Worm (Caenorhabditis elegans): Measurements from ENCODE around the gene srt-33.
A peak's percentile ranks its signal among the peaks of the same experiment; 100 is the strongest.

srt-33 gene

DNA sequence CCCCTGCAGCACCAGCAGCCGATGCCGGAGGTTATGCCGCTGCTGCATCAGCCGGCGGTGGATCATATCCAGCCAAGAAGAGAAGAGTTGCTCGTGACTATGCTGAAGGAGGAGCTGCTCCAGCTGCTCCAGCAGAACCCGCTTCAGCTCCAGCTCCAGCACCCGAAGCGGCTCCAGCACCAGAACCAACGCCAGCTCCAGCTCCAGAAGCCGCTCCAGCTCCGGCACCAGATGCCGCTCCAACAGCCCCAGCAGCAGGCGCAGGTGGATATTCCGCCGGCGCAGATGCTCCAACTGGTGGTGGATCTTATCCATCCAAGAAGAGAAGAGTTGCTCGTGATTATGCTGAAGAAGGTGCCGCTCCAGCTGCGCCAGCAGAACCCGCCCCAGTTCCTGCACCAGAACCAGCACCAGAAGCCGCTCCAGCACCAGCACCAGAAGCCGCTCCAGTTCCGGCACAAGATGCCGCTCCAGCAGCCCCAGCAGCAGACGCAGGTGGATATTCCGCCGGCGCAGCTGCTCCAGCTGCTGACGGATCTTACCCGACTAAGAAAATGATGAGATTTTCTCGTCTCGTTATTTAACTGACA lies 41.1 kb upstream of the srt-33 start:
- TF ChIP-seq dmd-8 (GFP tag; IDR thresholded peaks at IDR 0.05): 0 out of 2 replicates have a peak, but pooled peaks have one; percentile 33
- 0 out of 2 replicates have a peak, but pooled peaks have one; percentile 55 for TF ChIP-seq lim-7 (GFP tag; IDR thresholded peaks at IDR 0.05)
- TF ChIP-seq pha-4 (GFP tag; IDR thresholded peaks at IDR 0.05): peak; percentile 33; the same call in 1 of the 2 replicates
- no peak for TF ChIP-seq pha-4 (tag; optimal IDR thresholded peaks at IDR 0.05)
- no peak for TF ChIP-seq lin-29 (GFP tag; IDR thresholded peaks at IDR 0.05)
- no peak for TF ChIP-seq hlh-11 (tag; optimal IDR thresholded peaks at IDR 0.05)
- no peak for TF ChIP-seq nhr-111 (GFP tag; optimal IDR thresholded peaks at IDR 0.05)
- TF ChIP-seq set-16 (GFP tag; IDR thresholded peaks at IDR 0.05): peak; percentile 99
- peak; percentile 24; the same call in 1 of the 2 replicates for TF ChIP-seq dmd-9 (GFP tag; IDR thresholded peaks at IDR 0.05)
- TF ChIP-seq snpc-4 (tag; optimal IDR thresholded peaks at IDR 0.05): no peak
- TF ChIP-seq nhr-10 (tag; optimal IDR thresholded peaks at IDR 0.05): no peak

- no peak for TF ChIP-seq nhr-111 (GFP tag; optimal IDR thresholded peaks at IDR 0.05)
- no peak for TF ChIP-seq hlh-11 (tag; optimal IDR thresholded peaks at IDR 0.05)
- no peak for TF ChIP-seq ceh-62 (tag; optimal IDR thresholded peaks at IDR 0.05)
Observed at ce11 chrV:14320246-14320645, 40.6 kb upstream of the srt-33 start, which contains the start of gene F47B8.14. Gene F47B8.14, plus strand, starts transcription at chrV:14320546.

ce11 chrV:14319101-14319781 lies 39.6 kb upstream of the srt-33 start, which contains the start of gene F47B8.13:
Gene F47B8.13, minus strand, starts transcription at chrV:14319731.
- TF ChIP-seq dpl-1 (GFP tag; optimal IDR thresholded peaks at IDR 0.05): no peak
- no peak for TF ChIP-seq hlh-30 (tag; optimal IDR thresholded peaks at IDR 0.05; ENCODE audit: insufficient read depth)
- no peak for TF ChIP-seq ceh-44 (GFP tag; IDR thresholded peaks at IDR 0.05)
- TF ChIP-seq php-3 (GFP tag; IDR thresholded peaks at IDR 0.05): no peak
- no peak for TF ChIP-seq lin-13 (GFP tag; optimal IDR thresholded peaks at IDR 0.05)
- peak; percentile 21 for TF ChIP-seq aha-1 (tag)
- no peak for TF ChIP-seq pqm-1 (tag; optimal IDR thresholded peaks at IDR 0.05)
- TF ChIP-seq set-16 (GFP tag; IDR thresholded peaks at IDR 0.05): peak; percentile 96
- no peak for TF ChIP-seq nhr-41 (GFP tag; IDR thresholded peaks at IDR 0.05)
- no peak for TF ChIP-seq mes-2 (tag; optimal IDR thresholded peaks at IDR 0.05; ENCODE audit: poor library complexity, severe bottlenecking)
- TF ChIP-seq dve-1 (tag; optimal IDR thresholded peaks at IDR 0.05; ENCODE audit: insufficient read depth): no peak
- TF ChIP-seq D1046.2 (GFP tag; IDR thresholded peaks at IDR 0.05): 0 out of 2 replicates have a peak, but pooled peaks have one; percentile 4
- TF ChIP-seq Y5F2A.4 (GFP tag; optimal IDR thresholded peaks at IDR 0.05): no peak
- no peak for TF ChIP-seq ZK337.2 (GFP tag; IDR thresholded peaks at IDR 0.05)
- TF ChIP-seq tra-1 (GFP tag; IDR thresholded peaks at IDR 0.05): no peak

DNA sequence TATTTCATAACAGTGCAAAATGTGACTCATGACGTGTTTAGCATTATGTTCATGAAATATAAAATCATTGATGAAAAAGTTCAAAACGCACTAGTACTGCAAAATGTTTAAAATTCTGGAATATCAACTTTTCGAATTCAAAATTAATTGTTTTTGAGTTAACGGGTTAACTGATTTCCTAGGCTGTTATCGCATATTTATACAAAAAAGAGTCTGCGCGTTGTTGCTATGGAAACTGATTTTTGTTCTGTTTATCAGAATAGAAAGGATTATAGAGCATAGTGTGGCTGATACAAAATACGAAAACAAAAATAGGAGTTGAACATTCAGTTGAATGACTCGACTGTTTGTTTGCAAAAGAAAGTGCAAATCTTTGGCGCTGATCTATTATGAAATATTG lies 37.9 kb upstream of the srt-33 start:
- peak; percentile 29 for TF ChIP-seq nhr-11 (tag; optimal IDR thresholded peaks at IDR 0.05)
- TF ChIP-seq arid-1 (GFP tag; conservative IDR thresholded peaks at IDR 0.05): no peak
- no peak for TF ChIP-seq nhr-48 (tag; optimal IDR thresholded peaks at IDR 0.05)
- TF ChIP-seq F37D6.2 (tag; optimal IDR thresholded peaks at IDR 0.05): no peak

- TF ChIP-seq duxl-1 (tag; optimal IDR thresholded peaks at IDR 0.05; ENCODE audit: poor library complexity) (no peak), hlh-11 (tag; optimal IDR thresholded peaks at IDR 0.05) (no peak), hlh-30 (tag; optimal IDR thresholded peaks at IDR 0.05; ENCODE audit: insufficient read depth) (peak; percentile 47), nhr-28 (tag; optimal IDR thresholded peaks at IDR 0.05) (peak; percentile 20), F10B5.3 (tag; optimal IDR thresholded peaks at IDR 0.05) (no peak), snpc-1.2 (GFP tag; IDR thresholded peaks at IDR 0.05) (no peak), lin-13 (GFP tag; optimal IDR thresholded peaks at IDR 0.05) (no peak), egl-27 (tag; optimal IDR thresholded peaks at IDR 0.05) (no peak), nhr-102 (tag; optimal IDR thresholded peaks at IDR 0.05) (no peak), ceh-44 (GFP tag; IDR thresholded peaks at IDR 0.05) (no peak), unc-39 (tag; optimal IDR thresholded peaks at IDR 0.05) (no peak), dmd-9 (GFP tag; IDR thresholded peaks at IDR 0.05) (no peak)
Observed at ce11 chrV:14317204-14317603, 37.5 kb upstream of the srt-33 start.
